Fruit fly (Drosophila melanogaster) whole organism, embryonic: ENCODE results near the gene CG1971.

Source experiments
- CG11456 ChIP-seq: fragments of 200-800 bp; sonication (Bioruptor generic); IDR thresholded peaks from 3 replicates; pipeline ENCODE4 v1.3.6; 2022; ENCODE audit warnings: missing biosample characterization, missing genetic modification characterization
- CG11504 ChIP-seq: fragments of 200-800 bp; sonication (Bioruptor generic); optimal IDR thresholded peaks from 3 replicates; lab custom pipeline; 2019; ENCODE audit warnings: missing biosample characterization, mild to moderate bottlenecking, missing genetic modification characterization, moderate library complexity
- CG11695 ChIP-seq: fragments of 200-800 bp; sonication (Bioruptor generic); IDR thresholded peaks from 3 replicates; pipeline ENCODE4 v1.3.6; 2022; ENCODE audit warnings: missing biosample characterization, missing genetic modification characterization
- CG12236 ChIP-seq: fragments of 200-800 bp; sonication (Bioruptor generic); optimal IDR thresholded peaks from 2 replicates; lab custom pipeline; 2016; ENCODE audit warnings: missing biosample characterization, missing genetic modification characterization
- CG12299 ChIP-seq: fragments of 200-800 bp; sonication (Bioruptor generic); optimal IDR thresholded peaks from 2 replicates; lab custom pipeline; 2018; ENCODE audit warnings: missing biosample characterization, mild to moderate bottlenecking, missing genetic modification characterization
- CG14710 ChIP-seq: fragments of 200-800 bp; sonication (Bioruptor generic); optimal IDR thresholded peaks from 3 replicates; lab custom pipeline; 2019; ENCODE audit warnings: missing biosample characterization, mild to moderate bottlenecking, missing genetic modification characterization, moderate library complexity
- CG15073 ChIP-seq: fragments of 200-800 bp; sonication (Bioruptor generic); optimal IDR thresholded peaks from 2 replicates; lab custom pipeline; 2016; ENCODE audit warnings: missing biosample characterization, missing genetic modification characterization
- CG17802 ChIP-seq: fragments of 200-800 bp; sonication (Bioruptor generic); optimal IDR thresholded peaks from 2 replicates; lab custom pipeline; 2018; ENCODE audit warnings: missing biosample characterization, mild to moderate bottlenecking, missing genetic modification characterization, moderate library complexity
- CG1832 ChIP-seq: fragments of 200-800 bp; sonication (Bioruptor generic); optimal IDR thresholded peaks from 2 replicates; lab custom pipeline; 2017; ENCODE audit warnings: missing biosample characterization, mild to moderate bottlenecking, missing genetic modification characterization, inconsistent platforms
- CG18476 ChIP-seq: fragments of 200-800 bp; sonication (Bioruptor generic); optimal IDR thresholded peaks from 2 replicates; lab custom pipeline; 2016; ENCODE audit warnings: missing biosample characterization, mild to moderate bottlenecking, missing genetic modification characterization
- CG31441 ChIP-seq: fragments of 200-800 bp; sonication (Bioruptor generic); IDR thresholded peaks from 2 replicates; pipeline ENCODE4 v1.3.6; 2022; ENCODE audit warnings: missing biosample characterization, missing genetic modification characterization
- CG5180 ChIP-seq: fragments of 200-800 bp; sonication (Bioruptor generic); optimal IDR thresholded peaks from 3 replicates; lab custom pipeline; 2017; ENCODE audit warnings: missing biosample characterization, missing genetic modification characterization, mild to moderate bottlenecking, moderate library complexity, missing genetic modification reagents
- CG6683 ChIP-seq: fragments of 200-800 bp; sonication (Bioruptor generic); optimal IDR thresholded peaks from 2 replicates; lab custom pipeline; 2017; ENCODE audit warnings: missing biosample characterization, mild to moderate bottlenecking, missing genetic modification characterization, missing genetic modification reagents
- CG8281 ChIP-seq: fragments of 200-800 bp; sonication (Bioruptor generic); optimal IDR thresholded peaks from 2 replicates; lab custom pipeline; 2018; ENCODE audit warnings: missing biosample characterization, mild to moderate bottlenecking, missing genetic modification characterization, moderate library complexity
- CG8924 ChIP-seq: fragments of 200-800 bp; optimal IDR thresholded peaks from 3 replicates; lab custom pipeline; 2019; ENCODE audit warnings: missing biosample characterization, mild to moderate bottlenecking, missing genetic modification characterization, moderate library complexity
- CkIIα-i1 ChIP-seq: fragments of 200-800 bp; sonication (Bioruptor generic); IDR thresholded peaks from 2 replicates; pipeline ENCODE4 v1.3.6; 2022; ENCODE audit warnings: missing biosample characterization, missing genetic modification characterization
- Dbx ChIP-seq: fragments of 200-800 bp; sonication (Bioruptor generic); IDR thresholded peaks from 3 replicates; pipeline ENCODE4 v1.3.6; 2022; ENCODE audit warnings: missing biosample characterization, missing genetic modification characterization
- Doc3 ChIP-seq: fragments of 200-800 bp; sonication (Bioruptor generic); IDR thresholded peaks from 3 replicates; pipeline ENCODE4 v1.3.6; 2022; ENCODE audit warnings: missing biosample characterization, missing genetic modification characterization; ENCODE audit not compliant: partially characterized antibody
- H2.0 ChIP-seq: fragments of 200-800 bp; sonication (Bioruptor generic); IDR thresholded peaks from 2 replicates; pipeline ENCODE4 v1.3.6; 2022; ENCODE audit warnings: missing biosample characterization, missing genetic modification characterization
- Hr39 ChIP-seq: fragments of >200 bp; optimal IDR thresholded peaks from 2 replicates; lab custom pipeline; 2017
- Lim3 ChIP-seq: fragments of 200-800 bp; sonication (Bioruptor generic); IDR thresholded peaks from 2 replicates; pipeline ENCODE4 v1.3.6; 2022; ENCODE audit warnings: missing biosample characterization, missing genetic modification characterization
- Meics ChIP-seq: fragments of 200-800 bp; sonication (Bioruptor generic); optimal IDR thresholded peaks from 2 replicates; lab custom pipeline; 2017; ENCODE audit warnings: missing biosample characterization, mild to moderate bottlenecking, missing genetic modification characterization
- Nf-YA ChIP-seq: fragments of 200-800 bp; sonication (Bioruptor generic); IDR thresholded peaks from 2 replicates; pipeline ENCODE4 v1.3.6; 2022; ENCODE audit warnings: missing biosample characterization, missing genetic modification characterization
- Oli ChIP-seq: fragments of 200-800 bp; sonication (Bioruptor generic); optimal IDR thresholded peaks from 2 replicates; lab custom pipeline; 2018; ENCODE audit warnings: missing biosample characterization, mild to moderate bottlenecking, missing genetic modification characterization, moderate library complexity
- Opbp ChIP-seq: fragments of 200-800 bp; sonication (Bioruptor generic); IDR thresholded peaks from 3 replicates; pipeline ENCODE4 v1.3.6; 2022; ENCODE audit warnings: missing biosample characterization, missing genetic modification characterization; ENCODE audit not compliant: partially characterized antibody
- Pdp1 ChIP-seq, 2 experiments: fragments of 200-800 bp; sonication (Bioruptor generic); optimal IDR thresholded peaks; 3 replicates each; lab custom pipeline; 2016; ENCODE audit warnings: missing biosample characterization in 2 of 2, missing genetic modification characterization in 2 of 2, mild to moderate bottlenecking in 1 of 2, moderate library complexity in 1 of 2
- Side ChIP-seq: fragments of 200-800 bp; sonication (Bioruptor generic); optimal IDR thresholded peaks from 2 replicates; lab custom pipeline; 2016; ENCODE audit warnings: missing biosample characterization, missing genetic modification characterization
- Taf1 ChIP-seq: fragments of 200-800 bp; sonication (Bioruptor generic); IDR thresholded peaks from 2 replicates; pipeline ENCODE4 v1.3.6; 2022; ENCODE audit warnings: missing biosample characterization, missing genetic modification characterization
- az2 ChIP-seq: fragments of 200-800 bp; sonication (Bioruptor generic); optimal IDR thresholded peaks from 3 replicates; lab custom pipeline; 2016; ENCODE audit warnings: missing biosample characterization, missing genetic modification characterization
- cas ChIP-seq: fragments of 200-800 bp; sonication (Bioruptor generic); IDR thresholded peaks from 2 replicates; pipeline ENCODE4 v1.3.6; 2022; ENCODE audit warnings: missing biosample characterization, missing genetic modification characterization
- chm ChIP-seq: fragments of 200-800 bp; sonication (Bioruptor generic); IDR thresholded peaks from 2 replicates; pipeline ENCODE4 v1.3.6; 2022; ENCODE audit warnings: missing biosample characterization, missing genetic modification characterization
- crc ChIP-seq: fragments of 200-800 bp; sonication (Bioruptor generic); optimal IDR thresholded peaks from 2 replicates; lab custom pipeline; 2016; ENCODE audit warnings: missing biosample characterization, missing genetic modification characterization
- dmrt99B ChIP-seq: fragments of 200-800 bp; sonication (Bioruptor generic); optimal IDR thresholded peaks from 2 replicates; lab custom pipeline; 2018; ENCODE audit warnings: missing biosample characterization, mild to moderate bottlenecking, missing genetic modification characterization, moderate library complexity
- esg ChIP-seq: fragments of 200-800 bp; sonication (Bioruptor generic); conservative IDR thresholded peaks from 2 replicates; pipeline ENCODE4 v1.3.6; 2022; ENCODE audit warnings: missing biosample characterization, missing genetic modification characterization
- eve ChIP-seq, 2 experiments: fragments of >200 bp; optimal IDR thresholded peaks; 2 replicates each; lab custom pipeline; 2017; ENCODE audit warnings: missing biosample characterization in 2 of 2, missing genetic modification characterization in 2 of 2
- fd102C ChIP-seq: fragments of 200-800 bp; sonication (Bioruptor generic); optimal IDR thresholded peaks from 2 replicates; lab custom pipeline; 2018; ENCODE audit warnings: missing biosample characterization, mild to moderate bottlenecking, missing genetic modification characterization, moderate library complexity
- insv ChIP-seq, 2 experiments: fragments of 200-800 bp; sonication (Bioruptor generic); optimal IDR thresholded peaks; 3 replicates each; lab custom pipeline; 2016 to 2018; ENCODE audit warnings: missing biosample characterization in 2 of 2, missing genetic modification characterization in 2 of 2
- jigr1 ChIP-seq: fragments of 200-800 bp; sonication (Bioruptor generic); IDR thresholded peaks from 3 replicates; pipeline ENCODE4 v1.3.6; 2022; ENCODE audit warnings: missing biosample characterization, missing genetic modification characterization
- jing ChIP-seq: fragments of 200-800 bp; sonication (Bioruptor generic); optimal IDR thresholded peaks from 2 replicates; lab custom pipeline; 2018; ENCODE audit warnings: missing biosample characterization, mild to moderate bottlenecking, missing genetic modification characterization
- org-1 ChIP-seq: fragments of 200-800 bp; sonication (Bioruptor generic); optimal IDR thresholded peaks from 2 replicates; lab custom pipeline; 2017; ENCODE audit warnings: missing biosample characterization, missing genetic modification characterization
- pb ChIP-seq: fragments of 200-800 bp; sonication (Bioruptor generic); optimal IDR thresholded peaks from 3 replicates; lab custom pipeline; 2016; ENCODE audit warnings: missing biosample characterization, missing genetic modification characterization
- pfk ChIP-seq: fragments of 200-800 bp; sonication (Bioruptor generic); optimal IDR thresholded peaks from 2 replicates; lab custom pipeline; 2018; ENCODE audit warnings: missing biosample characterization, mild to moderate bottlenecking, missing genetic modification characterization, moderate library complexity
- sc ChIP-seq, 3 experiments: fragments of >200 bp in 2 of 3; fragments of 200-800 bp in 1 of 3; sonication (Bioruptor generic) in 1 of 3; optimal IDR thresholded peaks; 2 replicates in 2 of 3; 3 replicates in 1 of 3; lab custom pipeline; 2017; ENCODE audit warnings: mild to moderate bottlenecking in 1 of 3, missing biosample characterization in 1 of 3, missing genetic modification characterization in 1 of 3, missing genetic modification reagents in 1 of 3
- schlank ChIP-seq: fragments of 200-800 bp; sonication (Bioruptor generic); optimal IDR thresholded peaks from 2 replicates; lab custom pipeline; 2018; ENCODE audit warnings: missing biosample characterization, mild to moderate bottlenecking, missing genetic modification characterization
- slp2 ChIP-seq: fragments of 200-800 bp; sonication (Bioruptor generic); optimal IDR thresholded peaks from 2 replicates; lab custom pipeline; 2016; ENCODE audit warnings: missing biosample characterization, missing genetic modification characterization
- sug ChIP-seq: fragments of 200-800 bp; optimal IDR thresholded peaks from 2 replicates; lab custom pipeline; 2019; ENCODE audit warnings: missing biosample characterization, mild to moderate bottlenecking, missing genetic modification characterization, moderate library complexity
- tio ChIP-seq: fragments of 200-800 bp; sonication (Bioruptor generic); optimal IDR thresholded peaks from 2 replicates; lab custom pipeline; 2017; ENCODE audit warnings: missing biosample characterization, missing genetic modification characterization, inconsistent platforms
- tx ChIP-seq: fragments of 200-800 bp; sonication (Bioruptor generic); optimal IDR thresholded peaks from 2 replicates; lab custom pipeline; 2016; ENCODE audit warnings: missing biosample characterization, missing genetic modification characterization
- wek ChIP-seq: fragments of 200-800 bp; sonication (Bioruptor generic); optimal IDR thresholded peaks from 3 replicates; lab custom pipeline; 2018; ENCODE audit warnings: missing biosample characterization, mild to moderate bottlenecking, missing genetic modification characterization, moderate library complexity
- zfh2 ChIP-seq: fragments of 200-800 bp; sonication (Bioruptor generic); optimal IDR thresholded peaks from 2 replicates; lab custom pipeline; 2016; ENCODE audit warnings: missing biosample characterization, missing genetic modification characterization

CG1971 gene

dm6 chr3R:31793664-31794417 lies 11.4 kb upstream of the CG1971 start, which contains the start of the genes Mccc1 and Acf (continued):
- TF ChIP-seq Side (GFP tag; lab: Kevin White, UChicago) (no peak), Dbx (GFP tag; lab: Robert Waterston, UW) (0 out of 3 replicates have a peak, but pooled peaks have one; percentile 16), org-1 (GFP tag; lab: Kevin White, UChicago) (no peak), CG17802 (tag; lab: Kevin White, UChicago) (no peak), CG14710 (tag; lab: Kevin White, UChicago) (peak; percentile 60), slp2 (GFP tag; lab: Kevin White, UChicago) (no peak), chm (GFP tag; lab: Robert Waterston, UW) (no peak), insv (GFP tag; optimal IDR thresholded peaks at IDR 0.05; lab: Kevin White, UChicago) (no peak), schlank (tag; lab: Kevin White, UChicago) (no peak), crc (peak; percentile 33), pb (GFP tag; lab: Kevin White, UChicago) (no peak), zfh2 (GFP tag; lab: Kevin White, UChicago) (peak; percentile 61), CkIIα-i1 (GFP tag; lab: Robert Waterston, UW) (no peak), Nf-YA (GFP tag; lab: Robert Waterston, UW) (no peak), CG8281 (tag; lab: Kevin White, UChicago) (no peak), Opbp (peak; percentile 62; the same call in 2 of the 3 replicates), jigr1 (GFP tag; lab: Robert Waterston, UW) (no peak), sug (tag; lab: Kevin White, UChicago) (no peak), CG11695 (GFP tag; lab: Robert Waterston, UW) (no peak), Doc3 (peak; percentile 50; the same call in 2 of the 3 replicates), Oli (tag; lab: Kevin White, UChicago) (no peak), Lim3 (no peak), cas (GFP tag; lab: Robert Waterston, UW) (no peak), CG31441 (GFP tag; lab: Robert Waterston, UW) (no peak), tio (GFP tag; lab: Kevin White, UChicago) (no peak), CG1832 (GFP tag; lab: Kevin White, UChicago) (no peak), CG18476 (GFP tag; lab: Kevin White, UChicago) (peak; percentile 59), wek (GFP tag; lab: Kevin White, UChicago) (no peak), CG5180 (GFP tag; lab: Kevin White, UChicago) (no peak), CG11504 (tag; lab: Kevin White, UChicago) (no peak), jing (no peak), H2.0 (GFP tag; lab: Robert Waterston, UW) (no peak), Hr39 (lab: Kevin White, UChicago) (no peak), eve (GFP tag; optimal IDR thresholded peaks at IDR 0.05; lab: Kevin White, UChicago) (no peak), CG6683 (GFP tag; lab: Kevin White, UChicago) (no peak), fd102C (no peak), CG8924 (tag; lab: Kevin White, UChicago) (no peak), CG15073 (GFP tag; lab: Kevin White, UChicago) (no peak), Taf1 (GFP tag; lab: Robert Waterston, UW) (no peak), Meics (GFP tag; lab: Kevin White, UChicago) (no peak), sc (optimal IDR thresholded peaks at IDR 0.05; lab: Kevin White, UChicago) (no peak), sc (GFP tag; optimal IDR thresholded peaks at IDR 0.05; lab: Kevin White, UChicago) (no peak), dmrt99B (no peak), az2 (GFP tag; lab: Kevin White, UChicago) (peak; percentile 41), CG11456 (GFP tag; lab: Robert Waterston, UW) (no peak), Pdp1 (GFP tag; optimal IDR thresholded peaks at IDR 0.05; lab: Kevin White, UChicago) (peak; percentile 53 to 60), esg (GFP tag; lab: Robert Waterston, UW) (no peak; the same call in 1 of the 2 replicates), CG12299 (tag; lab: Kevin White, UChicago) (no peak), tx (GFP tag; lab: Kevin White, UChicago) (no peak), pfk (GFP tag; lab: Kevin White, UChicago) (no peak), CG12236 (GFP tag; lab: Kevin White, UChicago) (peak; percentile 25)
